Fruit fly (Drosophila melanogaster): ENCODE measurements around the gene tsg.

DNA sequence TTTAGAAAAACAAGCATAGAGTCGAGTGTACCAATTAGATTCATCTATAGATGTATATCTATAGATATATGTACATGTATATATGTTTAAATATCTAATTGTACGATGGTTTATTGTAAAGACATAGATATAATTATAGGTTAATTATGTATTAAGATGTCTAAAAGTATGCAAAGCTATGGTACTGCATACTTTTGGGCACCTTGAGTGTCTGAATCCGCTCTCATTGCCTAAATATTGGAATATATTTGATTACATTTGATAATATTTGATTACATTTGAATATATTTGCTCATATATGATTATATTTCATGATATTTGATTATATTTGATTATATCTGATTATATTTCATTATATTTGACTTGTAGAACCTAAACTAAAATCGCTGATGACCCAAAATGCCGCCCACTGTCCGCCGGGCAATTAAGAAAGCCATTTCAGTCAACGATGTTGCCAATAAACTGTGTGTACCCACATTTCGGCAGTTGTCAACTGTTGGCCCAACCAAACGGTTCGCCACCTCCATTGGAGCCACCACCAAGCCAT, 43.5 kb upstream of the tsg start, which contains the start of gene Cyp318a1:
- TF ChIP-seq CG5204 (GFP tag; optimal IDR thresholded peaks at IDR 0.05) (no peak), Clk (GFP tag; optimal IDR thresholded peaks at IDR 0.05) (no peak), pad (GFP tag; optimal IDR thresholded peaks at IDR 0.05) (no peak), CG1620 (GFP tag; optimal IDR thresholded peaks at IDR 0.05) (no peak), cic (GFP tag; optimal IDR thresholded peaks at IDR 0.05) (no peak), ovo (GFP tag; optimal IDR thresholded peaks at IDR 0.05) (no peak), bab1 (GFP tag; optimal IDR thresholded peaks at IDR 0.05) (no peak), toe (GFP tag; optimal IDR thresholded peaks at IDR 0.05) (no peak), Crg-1 (GFP tag; optimal IDR thresholded peaks at IDR 0.05) (no peak)
